Comparison of ENCODE assay signal across 4 fruit fly cellular contexts in genomic region chr3R:5696384-5696783, dm6.
TF ChIP-seq lines count a peak whose summit lies in the region.

No protein-coding gene starts in this region.

- TF ChIP-seq CTCF in whole organism, embryonic (GFP tag; optimal IDR thresholded peaks at IDR 0.05; lab: Kevin White, UChicago): no peak

TF ChIP-seq in whole organism, adult, 20 proteins besides CTCF, POLR2A, EP300 and RAD21:
- TF ChIP-seq CG7045 (GFP tag; optimal IDR thresholded peaks at IDR 0.05; lab: Kevin White, UChicago) (peak; percentile 23), tj (GFP tag; optimal IDR thresholded peaks at IDR 0.05; lab: Kevin White, UChicago) (no peak), CG5204 (GFP tag; optimal IDR thresholded peaks at IDR 0.05; lab: Kevin White, UChicago) (no peak), CG12768 (GFP tag; optimal IDR thresholded peaks at IDR 0.05; lab: Kevin White, UChicago) (no peak), CG14711 (tag; optimal IDR thresholded peaks at IDR 0.05; lab: Kevin White, UChicago) (no peak), toe (GFP tag; optimal IDR thresholded peaks at IDR 0.05; lab: Kevin White, UChicago) (no peak), CG11617 (GFP tag; optimal IDR thresholded peaks at IDR 0.05; lab: Kevin White, UChicago) (no peak), Crg-1 (GFP tag; optimal IDR thresholded peaks at IDR 0.05; lab: Kevin White, UChicago) (no peak), Hr96 (GFP tag; optimal IDR thresholded peaks at IDR 0.05; lab: Kevin White, UChicago) (no peak)

TF ChIP-seq in whole organism, embryonic, 481 proteins besides CTCF, POLR2A, EP300 and RAD21 (continues in another document):
- TF ChIP-seq CG18599 (GFP tag; optimal IDR thresholded peaks at IDR 0.05; lab: Kevin White, UChicago) (peak; percentile 48), CG10462 (GFP tag; optimal IDR thresholded peaks at IDR 0.05; lab: Kevin White, UChicago) (no peak), ems (GFP tag; optimal IDR thresholded peaks at IDR 0.05; lab: Kevin White, UChicago) (no peak), maf-S (GFP tag; optimal IDR thresholded peaks at IDR 0.05; lab: Kevin White, UChicago) (no peak), mld (GFP tag; IDR thresholded peaks at IDR 0.05; lab: Robert Waterston, UW; ENCODE audit: partially characterized antibody) (no peak), CG33557 (GFP tag; optimal IDR thresholded peaks at IDR 0.05; lab: Kevin White, UChicago) (no peak), caup (GFP tag; optimal IDR thresholded peaks at IDR 0.05; lab: Kevin White, UChicago; ENCODE audit: severe bottlenecking) (peak; percentile 37), dan (GFP tag; IDR thresholded peaks at IDR 0.05; lab: Robert Waterston, UW) (no peak), sc (optimal IDR thresholded peaks at IDR 0.05; lab: Kevin White, UChicago) (no peak), sc (GFP tag; optimal IDR thresholded peaks at IDR 0.05; lab: Kevin White, UChicago) (no peak), CrebB (tag; optimal IDR thresholded peaks at IDR 0.05; lab: Kevin White, UChicago) (no peak), ara (GFP tag; IDR thresholded peaks at IDR 0.05; lab: Robert Waterston, UW) (0 out of 2 replicates have a peak, but pooled peaks have one; percentile 43), seq (GFP tag; IDR thresholded peaks at IDR 0.05; lab: Robert Waterston, UW) (no peak), Hmr (GFP tag; optimal IDR thresholded peaks at IDR 0.05; lab: Kevin White, UChicago) (peak; percentile 35), luna (GFP tag; optimal IDR thresholded peaks at IDR 0.05; lab: Kevin White, UChicago) (no peak), CG4360 (GFP tag; IDR thresholded peaks at IDR 0.05; lab: Robert Waterston, UW) (0 out of 2 replicates have a peak, but pooled peaks have one; percentile 20), CG8478 (optimal IDR thresholded peaks at IDR 0.05; lab: Kevin White, UChicago) (no peak), CG13775 (GFP tag; optimal IDR thresholded peaks at IDR 0.05; lab: Kevin White, UChicago) (no peak), schlank (tag; optimal IDR thresholded peaks at IDR 0.05; lab: Kevin White, UChicago) (no peak), E2f2 (GFP tag; IDR thresholded peaks at IDR 0.05; lab: Robert Waterston, UW) (no peak), tap (tag; optimal IDR thresholded peaks at IDR 0.05; lab: Kevin White, UChicago) (no peak), CG9437 (GFP tag; optimal IDR thresholded peaks at IDR 0.05; lab: Kevin White, UChicago) (no peak), CG14667 (GFP tag; IDR thresholded peaks at IDR 0.05; lab: Robert Waterston, UW) (no peak), exex (tag; optimal IDR thresholded peaks at IDR 0.05; lab: Kevin White, UChicago) (no peak), pum (GFP tag; optimal IDR thresholded peaks at IDR 0.05; lab: Kevin White, UChicago) (no peak), CG8359 (GFP tag; optimal IDR thresholded peaks at IDR 0.05; lab: Kevin White, UChicago; ENCODE audit: borderline replicate concordance) (no peak), Chrac-16 (GFP tag; optimal IDR thresholded peaks at IDR 0.05; lab: Kevin White, UChicago) (no peak), Dip3 (GFP tag; optimal IDR thresholded peaks at IDR 0.05; lab: Kevin White, UChicago) (no peak)

TF ChIP-seq in whole organism, prepupa, 60 proteins besides CTCF, POLR2A, EP300 and RAD21:
- TF ChIP-seq CG4318 (GFP tag; optimal IDR thresholded peaks at IDR 0.05; lab: Kevin White, UChicago) (no peak), svp (GFP tag; lab: Kevin White, UChicago) (peak; percentile 20), Eip78C (GFP tag; lab: Kevin White, UChicago) (peak; percentile 73), ss (GFP tag; optimal IDR thresholded peaks at IDR 0.05; lab: Kevin White, UChicago) (peak; percentile 17 to 39), CG7368 (GFP tag; optimal IDR thresholded peaks at IDR 0.05; lab: Kevin White, UChicago) (no peak), salr (GFP tag; optimal IDR thresholded peaks at IDR 0.05; lab: Kevin White, UChicago) (no peak), CG9139 (GFP tag; optimal IDR thresholded peaks at IDR 0.05; lab: Kevin White, UChicago) (peak; percentile 15), CG3919 (GFP tag; optimal IDR thresholded peaks at IDR 0.05; lab: Kevin White, UChicago) (peak; percentile 10)

TF ChIP-seq in whole organism, pupa, 21 proteins besides CTCF, POLR2A, EP300 and RAD21:
- peak; percentile 29; the same call in 1 of the 3 replicates for TF ChIP-seq CG4496 (GFP tag; IDR thresholded peaks at IDR 0.05; lab: Robert Waterston, UW)
- TF ChIP-seq CG8301 (tag; optimal IDR thresholded peaks at IDR 0.05; lab: Kevin White, UChicago): no peak
TF ChIP-seq in whole organism, pupa: peak in this region for 1.
